Fruit fly (Drosophila melanogaster) ovary, adult (tissue): ENCODE measurements around the gene NetB.

ENCODE experiments used
- CG17801 ChIP-seq: fragments of 200-800 bp; optimal IDR thresholded peaks from 2 replicates; lab custom pipeline; 2019; ENCODE audit warnings: missing biosample characterization, mild to moderate bottlenecking, missing genetic modification characterization, moderate library complexity; ENCODE audit not compliant: partially characterized antibody

Gene NetB

dm6 chrX:14715180-14715579 is 34.0 kb downstream of the NetB start:
- TF ChIP-seq CG17801 (GFP tag; lab: Kevin White, UChicago): no peak

- no peak for TF ChIP-seq CG17801 (GFP tag; lab: Kevin White, UChicago)
Observed at dm6 chrX:14712475-14712874, 36.7 kb downstream of the NetB start.

- no peak for TF ChIP-seq CG17801 (GFP tag; lab: Kevin White, UChicago)
Observed at dm6 chrX:14702058-14702457, 47.1 kb downstream of the NetB start, which contains the start of gene CG43088. CG43088 (plus strand) TSS chrX:14702358.

dm6 chrX:14689108-14689507 is 60.1 kb downstream of the NetB start:
- no peak for TF ChIP-seq CG17801 (GFP tag; lab: Kevin White, UChicago)

- TF ChIP-seq CG17801 (GFP tag; lab: Kevin White, UChicago): no peak
Observed at dm6 chrX:14679189-14679588, 70.0 kb downstream of the NetB start, which contains the start of gene CG5321. CG5321 (plus strand) TSS chrX:14679568.

dm6 chrX:14678128-14678527 is 71.0 kb downstream of the NetB start:
- TF ChIP-seq CG17801 (GFP tag; lab: Kevin White, UChicago): no peak

dm6 chrX:14669233-14669632 is 79.9 kb downstream of the NetB start:
- TF ChIP-seq CG17801 (GFP tag; lab: Kevin White, UChicago): no peak

- TF ChIP-seq CG17801 (GFP tag; lab: Kevin White, UChicago): no peak
Observed at dm6 chrX:14653691-14654090, 95.5 kb downstream of the NetB start, which contains the start of gene NetA. NetA (minus strand) TSS chrX:14653928.

dm6 chrX:14649742-14650141 is 99.4 kb downstream of the NetB start:
- TF ChIP-seq CG17801 (GFP tag; lab: Kevin White, UChicago): no peak
